Worm (Caenorhabditis elegans) whole organism, late embryonic: ENCODE data around the gene tag-244.

Source experiments
- T23F11.4 ChIP-seq: fragments of 200-800 bp; sonication (Bioruptor generic); optimal IDR thresholded peaks from 2 replicates; lab custom pipeline; 2018; ENCODE audit warnings: mild to moderate bottlenecking, missing genetic modification characterization, missing compliant biosample characterization
- ama-1 ChIP-seq: fragments of 150-350 bp; optimal IDR thresholded peaks from 2 replicates; lab custom pipeline; 2014
- ceh-14 ChIP-seq: sonication (generic microtip); optimal IDR thresholded peaks from 2 replicates; lab custom pipeline; 2016; ENCODE audit warnings: missing genotype, missing genetic modification characterization, missing compliant biosample characterization
- ceh-18 ChIP-seq: sonication (generic microtip); optimal IDR thresholded peaks from 2 replicates; lab custom pipeline; 2016; ENCODE audit warnings: missing genetic modification characterization, missing compliant biosample characterization
- ceh-22 ChIP-seq: sonication (generic microtip); optimal IDR thresholded peaks from 2 replicates; lab custom pipeline; 2017; ENCODE audit warnings: missing biosample characterization, missing genetic modification characterization
- ceh-30 ChIP-seq: fragments of 150-350 bp; optimal IDR thresholded peaks from 2 replicates; lab custom pipeline; 2014; ENCODE audit warnings: missing biosample characterization, missing genetic modification characterization
- ceh-31 ChIP-seq: sonication (generic microtip); optimal IDR thresholded peaks from 2 replicates; lab custom pipeline; 2016; ENCODE audit warnings: missing genetic modification characterization, missing compliant biosample characterization
- ceh-34 ChIP-seq: sonication (generic microtip); optimal IDR thresholded peaks from 2 replicates; lab custom pipeline; 2016; ENCODE audit warnings: mild to moderate bottlenecking, missing genetic modification characterization, missing compliant biosample characterization
- ceh-48 ChIP-seq: sonication (generic microtip); optimal IDR thresholded peaks from 2 replicates; lab custom pipeline; 2016; ENCODE audit warnings: missing genetic modification characterization, inconsistent platforms, missing compliant biosample characterization
- ceh-9 ChIP-seq: sonication (generic microtip); optimal IDR thresholded peaks from 2 replicates; lab custom pipeline; 2016; ENCODE audit warnings: mild to moderate bottlenecking, missing genetic modification characterization, inconsistent platforms, missing compliant biosample characterization
- che-1 ChIP-seq: sonication (generic microtip); optimal IDR thresholded peaks from 2 replicates; lab custom pipeline; 2016; ENCODE audit warnings: mild to moderate bottlenecking, missing genetic modification characterization, missing compliant biosample characterization
- dve-1 ChIP-seq: sonication (generic microtip); optimal IDR thresholded peaks from 2 replicates; lab custom pipeline; 2017; ENCODE audit warnings: antibody characterized with exemption, mild to moderate bottlenecking, missing genetic modification characterization, missing compliant biosample characterization
- eyg-1 ChIP-seq: sonication (generic microtip); optimal IDR thresholded peaks from 2 replicates; lab custom pipeline; 2016; ENCODE audit warnings: missing genotype, missing genetic modification characterization, missing compliant biosample characterization
- fax-1 ChIP-seq: sonication (generic microtip); optimal IDR thresholded peaks from 2 replicates; lab custom pipeline; 2016; ENCODE audit warnings: missing genotype, missing genetic modification characterization, missing compliant biosample characterization
- fkh-6 ChIP-seq: sonication (generic microtip); optimal IDR thresholded peaks from 2 replicates; lab custom pipeline; 2016; ENCODE audit warnings: missing genetic modification characterization, missing compliant biosample characterization
- hlh-13 ChIP-seq: fragments of 200-800 bp; sonication (Bioruptor generic); optimal IDR thresholded peaks from 2 replicates; lab custom pipeline; 2018; ENCODE audit warnings: mild to moderate bottlenecking, missing genetic modification characterization, missing compliant biosample characterization
- hlh-15 ChIP-seq: sonication (generic microtip); optimal IDR thresholded peaks from 2 replicates; lab custom pipeline; 2016; ENCODE audit warnings: missing genetic modification characterization, missing compliant biosample characterization
- lim-6 ChIP-seq: sonication (generic microtip); optimal IDR thresholded peaks from 2 replicates; lab custom pipeline; 2016; ENCODE audit warnings: missing genetic modification characterization, missing compliant biosample characterization
- nfya-1 ChIP-seq: sonication (generic microtip); optimal IDR thresholded peaks from 2 replicates; lab custom pipeline; 2017; ENCODE audit warnings: missing genetic modification characterization, mild to moderate bottlenecking, missing compliant biosample characterization, antibody characterized with exemption, moderate library complexity
- nhr-11 ChIP-seq: fragments of 150-350 bp; optimal IDR thresholded peaks from 2 replicates; lab custom pipeline; 2014; ENCODE audit warnings: missing biosample characterization, missing genetic modification characterization
- nhr-232 ChIP-seq: sonication (generic microtip); optimal IDR thresholded peaks from 2 replicates; lab custom pipeline; 2016; ENCODE audit warnings: missing genetic modification characterization, missing compliant biosample characterization
- pax-1 ChIP-seq: fragments of 150-350 bp; optimal IDR thresholded peaks from 2 replicates; lab custom pipeline; 2014; ENCODE audit warnings: missing biosample characterization, missing genetic modification characterization
- pha-2 ChIP-seq: sonication (generic microtip); optimal IDR thresholded peaks from 2 replicates; lab custom pipeline; 2017; ENCODE audit warnings: mild to moderate bottlenecking, missing genetic modification characterization, missing compliant biosample characterization
- pha-4 ChIP-seq: fragments of 150-350 bp; optimal IDR thresholded peaks from 2 replicates; lab custom pipeline; 2018; ENCODE audit warnings: missing biosample characterization, missing genetic modification reagents, missing genetic modification characterization
- pqm-1 ChIP-seq: sonication (generic microtip); optimal IDR thresholded peaks from 2 replicates; lab custom pipeline; 2016; ENCODE audit warnings: missing genetic modification characterization, missing compliant biosample characterization
- pros-1 ChIP-seq: fragments of 150-350 bp; optimal IDR thresholded peaks from 2 replicates; lab custom pipeline; 2014; ENCODE audit warnings: missing biosample characterization, missing genetic modification reagents, missing genetic modification characterization
- ref-2 ChIP-seq: sonication (generic microtip); optimal IDR thresholded peaks from 2 replicates; lab custom pipeline; 2016; ENCODE audit warnings: missing genetic modification characterization, missing compliant biosample characterization
- sox-2 ChIP-seq: fragments of 200-800 bp; sonication (Bioruptor generic); IDR thresholded peaks from 2 replicates; pipeline ENCODE4 v1.3.6; 2022; ENCODE audit warnings: missing genetic modification reagents, missing genetic modification characterization, missing compliant biosample characterization
- sox-4 ChIP-seq: sonication (generic microtip); optimal IDR thresholded peaks from 2 replicates; lab custom pipeline; 2017; ENCODE audit warnings: mild to moderate bottlenecking, missing genetic modification characterization, inconsistent platforms, missing compliant biosample characterization
- unc-42 ChIP-seq: sonication (generic microtip); optimal IDR thresholded peaks from 2 replicates; lab custom pipeline; 2016; ENCODE audit warnings: missing genotype, missing genetic modification characterization, missing compliant biosample characterization
- unc-55 ChIP-seq: sonication (generic microtip); optimal IDR thresholded peaks from 2 replicates; lab custom pipeline; 2017; ENCODE audit warnings: missing biosample characterization, missing genetic modification reagents, missing genetic modification characterization
- ztf-16 ChIP-seq: sonication (generic microtip); optimal IDR thresholded peaks from 2 replicates; lab custom pipeline; 2017; ENCODE audit warnings: missing genetic modification characterization, missing compliant biosample characterization

tag-244 gene

ce11 chrIV:1523418-1523817, 27.3 kb upstream of the tag-244 start, which contains the start of gene K03H6.1:
Gene K03H6.1, plus strand, starts transcription at chrIV:1523718.
- TF ChIP-seq ceh-34 (tag; lab: Kevin White, UChicago) (no peak), ceh-30 (tag; lab: Kevin White, UChicago) (no peak), che-1 (tag; lab: Kevin White, UChicago) (no peak), ceh-18 (tag; lab: Kevin White, UChicago) (no peak), ceh-31 (tag; lab: Kevin White, UChicago) (no peak), unc-55 (no peak)

DNA sequence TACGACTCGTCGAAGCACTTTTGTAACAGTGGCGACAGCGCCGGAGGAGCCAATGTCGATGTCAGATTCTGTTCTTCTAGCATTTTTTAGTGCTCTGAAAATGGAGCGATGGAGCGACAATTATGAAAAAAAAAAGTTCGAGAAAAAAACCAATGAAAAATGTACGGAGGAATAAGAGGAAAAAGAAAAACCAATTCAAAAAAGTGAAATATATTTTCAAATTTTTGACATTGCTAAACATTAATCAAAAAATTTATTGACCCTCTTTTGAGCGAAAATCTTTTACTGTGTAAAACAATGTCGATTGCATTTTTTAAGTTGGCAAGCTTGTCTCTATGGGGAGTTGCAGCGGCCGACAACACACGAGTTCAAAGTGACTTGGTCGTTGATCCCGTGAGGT, 14.4 kb upstream of the tag-244 start, which contains the start of gene K03H6.5:
Gene K03H6.5, minus strand, starts transcription at position 101 of the 400 bp plus-strand sequence.
- TF ChIP-seq ceh-14: no peak
- TF ChIP-seq pqm-1 (tag; lab: Kevin White, UChicago): no peak
- no peak for TF ChIP-seq pha-2 (tag; lab: Kevin White, UChicago)
- no peak for TF ChIP-seq eyg-1 (tag; lab: Kevin White, UChicago)
- TF ChIP-seq ceh-34 (tag; lab: Kevin White, UChicago): no peak
- no peak for TF ChIP-seq nhr-11 (tag; lab: Kevin White, UChicago)
- no peak for TF ChIP-seq ref-2 (tag; lab: Kevin White, UChicago)
- TF ChIP-seq hlh-13: no peak
- no peak for TF ChIP-seq sox-4 (tag; lab: Kevin White, UChicago)
- TF ChIP-seq pha-4 (tag; lab: Kevin White, UChicago): no peak
- no peak for TF ChIP-seq lim-6 (tag; lab: Kevin White, UChicago)
- no peak for TF ChIP-seq ceh-22 (tag; lab: Kevin White, UChicago)
- TF ChIP-seq ceh-31 (tag; lab: Kevin White, UChicago): no peak
- no peak for TF ChIP-seq sox-2 (GFP tag; lab: Robert Waterston, UW)
- TF ChIP-seq unc-42 (tag; lab: Kevin White, UChicago): no peak
- TF ChIP-seq ceh-9: no peak
- no peak for TF ChIP-seq ceh-48 (tag; lab: Kevin White, UChicago)
- no peak for TF ChIP-seq hlh-15

DNA sequence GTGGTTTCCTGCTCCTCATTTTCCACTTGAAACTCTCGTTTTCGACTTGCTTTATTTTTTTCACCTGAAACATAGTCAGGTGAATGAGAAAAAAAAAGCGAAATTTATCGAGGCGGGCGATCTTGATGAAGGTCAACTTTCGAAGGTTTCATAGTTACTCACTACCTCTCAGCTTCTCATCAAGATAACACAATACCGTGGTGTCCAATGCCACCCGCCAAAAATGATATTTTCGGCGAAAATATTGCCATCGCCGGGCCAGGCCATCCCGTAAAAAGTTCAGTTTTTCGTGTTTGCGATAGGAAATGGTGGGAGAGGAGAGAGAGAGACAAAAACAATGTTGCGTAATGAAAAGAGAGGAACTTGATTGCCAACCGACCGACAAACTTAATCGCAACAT, 3.5 kb upstream of the tag-244 start:
- TF ChIP-seq fax-1 (tag; lab: Kevin White, UChicago) (no peak), pros-1 (tag; lab: Kevin White, UChicago) (no peak), fkh-6 (tag; lab: Kevin White, UChicago) (no peak), pax-1 (tag; lab: Kevin White, UChicago) (no peak), ztf-16 (no peak), ama-1 (lab: Kevin White, UChicago) (no peak), ceh-30 (tag; lab: Kevin White, UChicago) (no peak)

DNA sequence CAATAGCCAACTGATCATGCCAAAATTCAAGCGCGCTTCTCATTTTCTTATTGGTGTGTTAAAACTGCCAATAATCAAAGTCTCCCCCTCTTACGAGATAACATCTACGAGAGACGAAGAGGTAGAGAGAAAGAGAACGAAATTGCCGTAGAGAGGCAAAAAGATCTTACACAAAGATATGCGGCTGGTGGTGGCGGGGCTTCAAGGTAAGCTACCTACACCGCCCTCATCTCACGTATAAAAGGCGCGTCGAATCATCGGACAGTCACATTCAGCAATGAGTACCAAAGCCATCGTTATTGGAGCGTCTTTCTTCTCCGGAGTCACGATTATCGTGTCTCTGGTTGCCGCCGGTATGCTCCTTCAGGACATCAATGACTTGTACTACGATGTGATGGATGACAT, 2.2 kb upstream of the tag-244 start, which contains the start of gene col-107:
Gene col-107, plus strand, starts transcription at position 265 of the 405 bp plus-strand sequence.
- TF ChIP-seq sox-4 (tag; lab: Kevin White, UChicago) (no peak), dve-1 (tag; lab: Kevin White, UChicago) (peak; percentile 5), nfya-1 (peak; percentile 7)
- TF ChIP-seq, all 69 proteins: peak for 2

ce11 chrIV:1549095-1550093, 1.3 kb upstream of the tag-244 start:
- TF ChIP-seq nhr-232 (tag; lab: Kevin White, UChicago) (no peak), ztf-16 (peak; percentile 31), T23F11.4 (GFP tag; lab: Kevin White, UChicago) (peak; percentile 9), ceh-14 (peak; percentile 9)
